Fruit fly (Drosophila melanogaster) whole organism: ENCODE results near the gene CG14971.

Experiments used
- pan ChIP-seq: fragments of >200 bp; optimal IDR thresholded peaks from 2 replicates; lab custom pipeline; 2017
- psq ChIP-seq: fragments of >200 bp; optimal IDR thresholded peaks from 2 replicates; lab custom pipeline; 2017

DNA sequence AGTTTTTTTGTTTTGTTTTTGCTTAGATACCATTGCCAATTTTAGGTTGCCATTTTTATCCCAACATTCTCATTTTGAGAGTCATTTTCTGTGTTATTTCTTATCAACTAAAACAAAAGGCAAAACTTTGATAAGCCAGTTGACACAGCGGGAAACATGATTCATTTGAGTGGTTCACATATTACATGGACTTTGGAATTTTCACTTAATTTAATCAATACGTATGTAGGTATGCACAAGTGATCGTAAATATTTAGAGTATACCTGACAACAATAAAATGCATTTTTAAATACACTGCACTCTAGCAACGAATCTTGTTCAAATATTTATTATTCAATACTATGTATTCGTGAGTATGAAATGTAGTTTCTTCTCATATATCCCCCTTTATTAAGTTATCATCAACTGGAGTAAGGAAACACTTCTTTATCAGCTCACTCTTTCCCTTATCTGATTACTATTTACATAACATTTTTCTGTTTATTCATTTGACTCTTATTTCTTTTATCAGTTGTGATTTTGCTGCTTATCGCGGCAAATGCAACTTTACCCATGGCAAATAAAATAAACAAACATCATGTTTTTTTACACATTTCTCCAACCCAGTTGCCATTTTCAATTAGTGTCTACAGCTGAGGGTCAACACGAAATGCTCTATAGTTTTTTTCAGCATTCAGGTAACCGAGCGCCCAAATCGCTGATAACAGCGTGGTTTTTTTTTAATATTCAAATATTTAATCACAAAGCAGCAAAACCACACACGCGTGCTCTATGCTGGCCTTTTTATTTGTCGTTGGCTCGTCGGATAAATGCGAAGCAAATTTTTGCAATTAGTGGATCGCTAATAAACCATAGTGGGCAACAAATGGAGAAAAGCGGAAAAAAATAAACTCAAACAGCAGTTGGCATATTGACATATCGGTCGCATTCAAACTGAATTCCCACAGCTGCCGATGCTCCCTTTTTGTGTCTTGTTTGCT is 47.7 kb upstream of the CG14971 start:
- TF ChIP-seq psq (lab: Kevin White, UChicago) = no peak
- no peak for TF ChIP-seq pan
